Fruit fly (Drosophila melanogaster): ENCODE measurements around the gene CG13398.

CG13398 gene

DNA sequence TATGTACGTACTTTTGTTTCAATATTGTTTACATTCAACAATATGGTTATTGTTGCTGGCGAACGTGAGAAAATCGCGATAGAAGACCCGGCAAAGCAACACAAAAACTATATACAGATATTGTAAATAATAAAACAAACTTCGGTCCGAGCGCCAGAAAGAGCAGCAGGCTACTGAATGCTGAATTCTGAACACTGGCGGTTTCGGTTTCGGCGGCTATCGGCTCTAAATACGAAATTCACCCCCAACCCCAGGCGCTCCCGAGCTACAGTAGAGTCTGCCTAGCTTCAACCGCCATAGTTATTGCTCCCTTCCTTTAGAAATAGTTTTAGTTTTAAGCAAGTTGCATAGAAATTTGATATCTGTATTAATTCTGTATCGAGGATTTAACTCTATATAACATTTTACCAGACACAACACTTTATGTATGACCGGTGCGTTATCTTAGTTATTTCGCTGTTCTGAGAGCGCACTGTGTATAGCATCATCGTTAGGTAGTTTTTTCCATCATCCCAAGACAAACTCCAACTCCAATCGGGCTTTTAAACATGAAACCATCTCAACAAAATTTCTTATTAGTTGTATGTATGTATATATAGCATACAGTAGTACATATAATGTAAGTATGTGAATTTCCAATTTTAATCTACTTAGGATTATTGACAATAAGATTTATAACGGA is 52.6 kb downstream of the CG13398 start, which contains the start of gene CG7627 (continued):
- TF ChIP-seq gro (GFP tag; optimal IDR thresholded peaks at IDR 0.05) (peak; percentile 75), E2f1 (GFP tag; IDR thresholded peaks at IDR 0.05) (peak; percentile 63), da (GFP tag; optimal IDR thresholded peaks at IDR 0.05) (peak; percentile 19), rib (GFP tag; IDR thresholded peaks at IDR 0.05) (peak; percentile 57; the same call in 1 of the 2 replicates), crc (GFP tag; optimal IDR thresholded peaks at IDR 0.05) (peak; percentile 68), repo (GFP tag; optimal IDR thresholded peaks at IDR 0.05) (peak; percentile 73), CG31224 (GFP tag; IDR thresholded peaks at IDR 0.05) (peak; percentile 96), PHDP (tag; optimal IDR thresholded peaks at IDR 0.05) (peak; percentile 68), Bdp1 (GFP tag; optimal IDR thresholded peaks at IDR 0.05) (peak; percentile 61), sqz (GFP tag; optimal IDR thresholded peaks at IDR 0.05) (peak; percentile 53), bigmax (GFP tag; optimal IDR thresholded peaks at IDR 0.05) (no peak), CG42726 (GFP tag; IDR thresholded peaks at IDR 0.05; ENCODE audit: partially characterized antibody) (0 out of 2 replicates have a peak, but pooled peaks have one; percentile 42), CG7928 (GFP tag; optimal IDR thresholded peaks at IDR 0.05) (peak; percentile 49), CG14050 (GFP tag; IDR thresholded peaks at IDR 0.05) (peak; percentile 52; the same call in 2 of the 3 replicates), sr (GFP tag; IDR thresholded peaks at IDR 0.05) (peak; percentile 22; the same call in 1 of the 3 replicates), Max (GFP tag; optimal IDR thresholded peaks at IDR 0.05) (peak; percentile 47), vvl (GFP tag; IDR thresholded peaks at IDR 0.05) (peak; percentile 83), Dfd (GFP tag; optimal IDR thresholded peaks at IDR 0.05) (no peak), dimm (GFP tag; IDR thresholded peaks at IDR 0.05) (peak; percentile 70; the same call in 1 of the 2 replicates), Mrtf (GFP tag; IDR thresholded peaks at IDR 0.05) (peak; percentile 80), Xrp1 (GFP tag; IDR thresholded peaks at IDR 0.05) (peak; percentile 83), jigr1 (GFP tag; IDR thresholded peaks at IDR 0.05) (peak; percentile 40; the same call in 1 of the 3 replicates), gt (GFP tag; IDR thresholded peaks at IDR 0.05) (no peak), CG33557 (GFP tag; optimal IDR thresholded peaks at IDR 0.05) (peak; percentile 43), slou (GFP tag; optimal IDR thresholded peaks at IDR 0.05) (peak; percentile 17), CG2199 (GFP tag; IDR thresholded peaks at IDR 0.05) (no peak), Elba2 (GFP tag; optimal IDR thresholded peaks at IDR 0.05) (peak; percentile 89), CG14710 (tag; optimal IDR thresholded peaks at IDR 0.05) (peak; percentile 51), CG17186 (GFP tag; optimal IDR thresholded peaks at IDR 0.05) (no peak), danr (GFP tag; IDR thresholded peaks at IDR 0.05) (0 out of 2 replicates have a peak, but pooled peaks have one; percentile 40), CG9215 (GFP tag; IDR thresholded peaks at IDR 0.05) (peak; percentile 69), CG9797 (GFP tag; optimal IDR thresholded peaks at IDR 0.05) (no peak), az2 (GFP tag; optimal IDR thresholded peaks at IDR 0.05) (peak; percentile 70), CG7357 (GFP tag; IDR thresholded peaks at IDR 0.05) (peak; percentile 73; the same call in 2 of the 3 replicates), bbx (GFP tag; IDR thresholded peaks at IDR 0.05; ENCODE audit: partially characterized antibody) (peak; percentile 48; the same call in 1 of the 2 replicates), CG1024 (GFP tag; IDR thresholded peaks at IDR 0.05) (peak; percentile 46; the same call in 1 of the 2 replicates), stc (GFP tag; IDR thresholded peaks at IDR 0.05) (peak; percentile 60; the same call in 1 of the 2 replicates), CG4328 (GFP tag; optimal IDR thresholded peaks at IDR 0.05) (peak; percentile 57), ATbp (GFP tag; optimal IDR thresholded peaks at IDR 0.05) (peak; percentile 68), tll (GFP tag; optimal IDR thresholded peaks at IDR 0.05) (no peak), klu (GFP tag; IDR thresholded peaks at IDR 0.05) (peak; percentile 25; the same call in 1 of the 2 replicates), Dad (GFP tag; optimal IDR thresholded peaks at IDR 0.05) (peak; percentile 61), CG30020 (tag; optimal IDR thresholded peaks at IDR 0.05) (peak; percentile 32), CG7963 (GFP tag; IDR thresholded peaks at IDR 0.05; ENCODE audit: partially characterized antibody) (no peak), nerfin-1 (tag; optimal IDR thresholded peaks at IDR 0.05) (peak; percentile 17), trh (GFP tag; optimal IDR thresholded peaks at IDR 0.05) (peak; percentile 34), al (GFP tag; IDR thresholded peaks at IDR 0.05) (peak; percentile 75), CG16813 (GFP tag; IDR thresholded peaks at IDR 0.05; ENCODE audit: partially characterized antibody) (no peak), scrt (GFP tag; optimal IDR thresholded peaks at IDR 0.05) (peak; percentile 51)

All from whole organism, embryonic.